Worm (Caenorhabditis elegans): ENCODE measurements around the gene Y49E10.21.

DNA sequence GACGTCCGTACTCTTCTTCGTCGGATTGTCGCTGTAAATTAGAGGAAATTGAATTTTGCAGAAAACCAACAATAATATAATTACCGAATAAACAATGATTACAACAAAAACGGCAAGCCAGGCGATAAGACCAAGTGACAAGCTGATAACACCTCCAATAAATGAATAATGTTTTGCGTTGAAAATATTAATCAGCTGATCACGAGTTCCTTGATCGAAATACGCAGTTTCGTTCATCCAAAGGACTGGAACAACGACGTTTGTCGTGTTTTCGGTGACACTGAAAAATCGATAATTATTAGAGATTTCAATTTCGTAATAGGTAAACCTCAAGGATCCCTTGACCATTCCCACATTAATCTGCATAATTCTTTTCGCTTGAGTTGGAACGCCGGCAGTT, 3.6 kb upstream of the Y49E10.21 start:
- no peak for TF ChIP-seq unc-39 (tag; optimal IDR thresholded peaks at IDR 0.05)
- TF ChIP-seq ama-1 (optimal IDR thresholded peaks at IDR 0.05), result no peak
- TF ChIP-seq aly-2 (tag; optimal IDR thresholded peaks at IDR 0.05), result no peak
- TF ChIP-seq nhr-237 (tag; optimal IDR thresholded peaks at IDR 0.05), result no peak

Data from whole organism, L2 larva.